Worm (Caenorhabditis elegans): ENCODE measurements around the gene T09A5.14.

- TF ChIP-seq nhr-76 (tag; optimal IDR thresholded peaks at IDR 0.05) (no peak), pha-4 (tag; optimal IDR thresholded peaks at IDR 0.05) (no peak), blmp-1 (tag; optimal IDR thresholded peaks at IDR 0.05) (no peak), ces-1 (GFP tag; optimal IDR thresholded peaks at IDR 0.05) (no peak), elt-1 (tag; optimal IDR thresholded peaks at IDR 0.05; ENCODE audit: borderline replicate concordance, insufficient read depth) (no peak)
Observed at ce11 chrII:7790324-7790898, 41.7 kb upstream of the T09A5.14 start, which contains the start of gene srlf-1.
